Worm (Caenorhabditis elegans) whole organism, young adult: ENCODE data around the gene K01D12.15.

Experiments
- B0019.2 ChIP-seq: fragments of 200-800 bp; sonication (Bioruptor generic); conservative IDR thresholded peaks from 2 replicates; pipeline ENCODE4 v1.3.6; 2022; ENCODE audit warnings: missing genetic modification reagents, missing genetic modification characterization, missing compliant biosample characterization
- B0035.1 ChIP-seq: sonication (generic microtip); optimal IDR thresholded peaks from 2 replicates; lab custom pipeline; 2016; ENCODE audit warnings: missing genetic modification characterization, mild to moderate bottlenecking, missing compliant biosample characterization, missing genotype, missing genetic modification reagents
- B0261.1 ChIP-seq: sonication (generic microtip); optimal IDR thresholded peaks from 2 replicates; lab custom pipeline; 2016; ENCODE audit warnings: mild to moderate bottlenecking, missing genetic modification characterization, moderate library complexity, missing compliant biosample characterization
- C06A6.2 ChIP-seq: fragments of 200-800 bp; sonication (Bioruptor generic); conservative IDR thresholded peaks from 2 replicates; pipeline ENCODE4 v1.3.6; 2022; ENCODE audit warnings: missing genetic modification characterization, missing compliant biosample characterization
- F22D6.2 ChIP-seq: sonication (generic microtip); optimal IDR thresholded peaks from 2 replicates; lab custom pipeline; 2016; ENCODE audit warnings: mild to moderate bottlenecking, missing genetic modification characterization, missing compliant biosample characterization
- F23B12.7 ChIP-seq: sonication (generic microtip); optimal IDR thresholded peaks from 2 replicates; lab custom pipeline; 2017; ENCODE audit warnings: missing genetic modification characterization, mild to moderate bottlenecking, missing compliant biosample characterization, antibody characterized with exemption, moderate library complexity; ENCODE audit not compliant: insufficient read depth
- F49E8.2 ChIP-seq: sonication (generic microtip); optimal IDR thresholded peaks from 3 replicates; lab custom pipeline; 2017; ENCODE audit warnings: missing genetic modification characterization, mild to moderate bottlenecking, missing compliant biosample characterization, antibody characterized with exemption, moderate library complexity; ENCODE audit not compliant: insufficient read depth
- F55B11.4 ChIP-seq: sonication (generic microtip); optimal IDR thresholded peaks from 2 replicates; lab custom pipeline; 2016; ENCODE audit warnings: missing compliant biosample characterization, missing genetic modification characterization, borderline replicate concordance; ENCODE audit not compliant: insufficient read depth
- F57C9.4 ChIP-seq: sonication (generic microtip); optimal IDR thresholded peaks from 2 replicates; lab custom pipeline; 2017; ENCODE audit warnings: mild to moderate bottlenecking, missing genetic modification characterization, missing compliant biosample characterization
- K11D2.4 ChIP-seq: fragments of 200-800 bp; sonication (Bioruptor generic); IDR thresholded peaks from 2 replicates; pipeline ENCODE4 v1.3.6; 2022; ENCODE audit warnings: missing genetic modification reagents, missing genetic modification characterization, missing compliant biosample characterization
- K12H6.12 ChIP-seq: fragments of 200-800 bp; sonication (Bioruptor generic); optimal IDR thresholded peaks from 2 replicates; lab custom pipeline; 2018; ENCODE audit warnings: mild to moderate bottlenecking, missing genetic modification characterization, missing compliant biosample characterization
- Y53F4B.3 ChIP-seq: fragments of 200-800 bp; sonication (Bioruptor generic); IDR thresholded peaks from 2 replicates; pipeline ENCODE4 v1.3.6; 2022; ENCODE audit warnings: missing genetic modification reagents, missing genetic modification characterization, missing compliant biosample characterization
- Y67H2A.10 ChIP-seq: fragments of 200-800 bp; sonication (Bioruptor generic); conservative IDR thresholded peaks from 2 replicates; pipeline ENCODE4 v1.3.6; 2022; ENCODE audit warnings: missing genetic modification reagents, missing genetic modification characterization, missing compliant biosample characterization
- ZK185.1 ChIP-seq: sonication (generic microtip); optimal IDR thresholded peaks from 2 replicates; lab custom pipeline; 2016; ENCODE audit warnings: mild to moderate bottlenecking, missing genetic modification characterization, missing compliant biosample characterization; ENCODE audit not compliant: poor library complexity, severe bottlenecking
- attf-5 ChIP-seq: fragments of 200-800 bp; sonication (Bioruptor generic); optimal IDR thresholded peaks from 2 replicates; lab custom pipeline; 2018; ENCODE audit warnings: mild to moderate bottlenecking, missing genetic modification characterization, missing compliant biosample characterization
- cebp-1 ChIP-seq, 2 experiments: fragments of 200-800 bp in 1 of 2; sonication (Bioruptor generic) in 1 of 2; sonication (generic microtip) in 1 of 2; IDR thresholded peaks in 1 of 2; optimal IDR thresholded peaks in 1 of 2; 2 replicates each; pipeline versions ENCODE4 v1.3.6 to Lab custom; 2017 to 2022; ENCODE audit warnings: missing compliant biosample characterization in 2 of 2, missing genetic modification characterization in 2 of 2, mild to moderate bottlenecking in 1 of 2, missing genetic modification reagents in 1 of 2, moderate library complexity in 1 of 2
- ceh-58 ChIP-seq: fragments of 200-800 bp; sonication (Bioruptor generic); IDR thresholded peaks from 2 replicates; pipeline ENCODE4 v1.3.6; 2022; ENCODE audit warnings: missing genetic modification characterization, missing compliant biosample characterization
- die-1 ChIP-seq: sonication (generic microtip); optimal IDR thresholded peaks from 2 replicates; lab custom pipeline; 2016; ENCODE audit warnings: missing genotype, mild to moderate bottlenecking, missing genetic modification characterization, missing compliant biosample characterization
- egl-18 ChIP-seq: fragments of 200-800 bp; sonication (Bioruptor generic); IDR thresholded peaks from 2 replicates; pipeline ENCODE4 v1.3.6; 2022; ENCODE audit warnings: missing genetic modification reagents, missing genetic modification characterization, missing compliant biosample characterization
- gei-17 ChIP-seq: fragments of 200-800 bp; sonication (Bioruptor generic); optimal IDR thresholded peaks from 2 replicates; lab custom pipeline; 2018; ENCODE audit warnings: mild to moderate bottlenecking, missing genetic modification characterization, missing compliant biosample characterization
- hlh-12 ChIP-seq: sonication (generic microtip); optimal IDR thresholded peaks from 2 replicates; lab custom pipeline; 2016; ENCODE audit warnings: missing genetic modification characterization, missing compliant biosample characterization
- hmg-1.2 ChIP-seq: fragments of 200-800 bp; sonication (Bioruptor generic); IDR thresholded peaks from 2 replicates; pipeline ENCODE4 v1.3.6; 2022; ENCODE audit warnings: missing genetic modification reagents, missing genetic modification characterization, missing compliant biosample characterization
- hrde-1 ChIP-seq: sonication (generic microtip); optimal IDR thresholded peaks from 2 replicates; lab custom pipeline; 2016; ENCODE audit warnings: missing genetic modification characterization, mild to moderate bottlenecking, missing compliant biosample characterization, moderate library complexity, missing genotype, missing genetic modification reagents, borderline replicate concordance
- lag-1 ChIP-seq: fragments of 200-800 bp; sonication (Bioruptor generic); IDR thresholded peaks from 2 replicates; pipeline ENCODE4 v1.3.6; 2022; ENCODE audit warnings: missing genetic modification reagents, missing genetic modification characterization, missing compliant biosample characterization
- let-526 ChIP-seq: fragments of 200-800 bp; sonication (Bioruptor generic); IDR thresholded peaks from 2 replicates; pipeline ENCODE4 v1.3.6; 2022; ENCODE audit warnings: missing genetic modification reagents, missing genetic modification characterization, missing compliant biosample characterization
- let-607 ChIP-seq, 2 experiments: fragments of 200-800 bp in 1 of 2; sonication (Bioruptor generic) in 1 of 2; sonication (generic microtip) in 1 of 2; optimal IDR thresholded peaks; 2 replicates each; lab custom pipeline; 2016 to 2018; ENCODE audit warnings: mild to moderate bottlenecking in 2 of 2, missing compliant biosample characterization in 2 of 2, missing genetic modification characterization in 2 of 2, moderate library complexity in 2 of 2, missing genotype in 1 of 2
- lin-40 ChIP-seq: sonication (generic microtip); optimal IDR thresholded peaks from 2 replicates; lab custom pipeline; 2016; ENCODE audit warnings: missing genetic modification characterization, mild to moderate bottlenecking, missing compliant biosample characterization, missing genotype, missing genetic modification reagents
- lin-54 ChIP-seq: fragments of 200-800 bp; sonication (Bioruptor generic); optimal IDR thresholded peaks from 2 replicates; lab custom pipeline; 2018; ENCODE audit warnings: mild to moderate bottlenecking, missing genetic modification characterization, missing compliant biosample characterization
- madf-10 ChIP-seq: sonication (generic microtip); optimal IDR thresholded peaks from 2 replicates; lab custom pipeline; 2016; ENCODE audit warnings: mild to moderate bottlenecking, missing genetic modification characterization, missing compliant biosample characterization
- madf-3 ChIP-seq: fragments of 200-800 bp; sonication (Bioruptor generic); IDR thresholded peaks from 2 replicates; pipeline ENCODE4 v1.3.6; 2022; ENCODE audit warnings: missing genetic modification reagents, missing genetic modification characterization, missing compliant biosample characterization
- madf-6 ChIP-seq: fragments of 200-800 bp; sonication (Bioruptor generic); IDR thresholded peaks from 2 replicates; pipeline ENCODE4 v1.3.6; 2022; ENCODE audit warnings: missing genetic modification reagents, missing genetic modification characterization, missing compliant biosample characterization
- madf-8 ChIP-seq: fragments of 200-800 bp; sonication (Bioruptor generic); conservative IDR thresholded peaks from 2 replicates; pipeline ENCODE4 v1.3.6; 2022; ENCODE audit warnings: missing genetic modification reagents, missing genetic modification characterization, missing compliant biosample characterization
- mcd-1 ChIP-seq: fragments of 200-800 bp; sonication (Bioruptor generic); IDR thresholded peaks from 2 replicates; pipeline ENCODE4 v1.3.6; 2022; ENCODE audit warnings: missing genetic modification reagents, missing genetic modification characterization, missing compliant biosample characterization
- mxl-1 ChIP-seq: sonication (generic microtip); optimal IDR thresholded peaks from 2 replicates; lab custom pipeline; 2016; ENCODE audit warnings: missing genetic modification characterization, missing compliant biosample characterization
- nfyb-1 ChIP-seq: fragments of 200-800 bp; sonication (Bioruptor generic); IDR thresholded peaks from 2 replicates; pipeline ENCODE4 v1.3.6; 2022; ENCODE audit warnings: missing genetic modification reagents, missing genetic modification characterization, missing compliant biosample characterization
- nhr-80 ChIP-seq: sonication (generic microtip); optimal IDR thresholded peaks from 2 replicates; lab custom pipeline; 2016; ENCODE audit warnings: missing genetic modification characterization, missing compliant biosample characterization
- pbrm-1 ChIP-seq: fragments of 200-800 bp; sonication (Bioruptor generic); IDR thresholded peaks from 2 replicates; pipeline ENCODE4 v1.3.6; 2022; ENCODE audit warnings: missing genetic modification reagents, missing genetic modification characterization, missing compliant biosample characterization
- pha-4 ChIP-seq: fragments of 150-350 bp; sonication (generic microtip); optimal IDR thresholded peaks from 2 replicates; lab custom pipeline; 2014; ENCODE audit warnings: missing biosample characterization, missing genetic modification reagents, missing genetic modification characterization
- rcor-1 ChIP-seq: fragments of 200-800 bp; sonication (Bioruptor generic); IDR thresholded peaks from 2 replicates; pipeline ENCODE4 v1.3.6; 2022; ENCODE audit warnings: missing genetic modification reagents, missing genetic modification characterization, missing compliant biosample characterization
- repo-1 ChIP-seq: sonication (generic microtip); optimal IDR thresholded peaks from 2 replicates; lab custom pipeline; 2017; ENCODE audit warnings: mild to moderate bottlenecking, missing genetic modification characterization, missing compliant biosample characterization
- snpc-1.1 ChIP-seq: sonication (generic microtip); optimal IDR thresholded peaks from 2 replicates; lab custom pipeline; 2017; ENCODE audit warnings: missing genetic modification characterization, mild to moderate bottlenecking, missing compliant biosample characterization, antibody characterized with exemption, moderate library complexity, missing genotype, missing genetic modification reagents; ENCODE audit not compliant: insufficient read depth
- snpc-1.3 ChIP-seq: sonication (generic microtip); optimal IDR thresholded peaks from 2 replicates; lab custom pipeline; 2017; ENCODE audit warnings: missing genetic modification characterization, mild to moderate bottlenecking, missing compliant biosample characterization, antibody characterized with exemption, moderate library complexity, missing genotype, missing genetic modification reagents; ENCODE audit not compliant: insufficient read depth
- somi-1 ChIP-seq: fragments of 200-800 bp; sonication (Bioruptor generic); optimal IDR thresholded peaks from 2 replicates; lab custom pipeline; 2018; ENCODE audit warnings: mild to moderate bottlenecking, missing genetic modification characterization, missing compliant biosample characterization
- unc-130 ChIP-seq: sonication (generic microtip); optimal IDR thresholded peaks from 2 replicates; lab custom pipeline; 2016; ENCODE audit warnings: missing genetic modification reagents, missing genetic modification characterization, missing compliant biosample characterization
- xnd-1 ChIP-seq: sonication (generic microtip); optimal IDR thresholded peaks from 2 replicates; lab custom pipeline; 2016; ENCODE audit warnings: missing genotype, missing genetic modification reagents, missing genetic modification characterization, missing compliant biosample characterization
- ztf-25 ChIP-seq: fragments of 200-800 bp; sonication (Bioruptor generic); IDR thresholded peaks from 2 replicates; pipeline ENCODE4 v1.3.6; 2022; ENCODE audit warnings: missing genetic modification reagents, missing genetic modification characterization, missing compliant biosample characterization

Gene K01D12.15

DNA sequence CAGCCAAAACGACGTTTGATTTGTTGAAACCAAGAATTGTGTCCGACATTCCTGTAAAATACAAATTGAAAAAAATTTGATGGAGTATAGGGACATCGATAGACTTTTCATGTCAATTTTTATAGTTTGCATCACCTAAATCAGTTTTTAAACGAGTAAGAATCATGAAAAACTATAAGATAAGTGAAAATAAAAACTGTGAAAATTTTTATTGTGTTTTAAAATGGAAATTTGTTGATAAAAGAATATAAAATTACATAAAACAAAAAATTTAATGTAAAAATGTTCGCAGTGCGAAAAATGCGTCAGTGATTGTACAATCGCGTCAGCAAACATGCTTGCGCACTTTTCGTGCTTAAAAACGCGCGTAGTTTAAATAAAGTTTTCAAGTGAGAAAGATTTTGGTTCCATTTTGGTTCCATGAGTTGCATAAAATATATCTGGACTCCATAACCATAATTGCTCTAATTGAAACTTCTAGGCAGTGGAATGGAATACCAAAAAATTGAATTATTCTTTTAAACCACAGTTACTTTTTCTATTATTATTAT is 42.8 kb upstream of the K01D12.15 start, which contains the start of gene tomm-20 (continued):
- peak; percentile 92 for TF ChIP-seq pbrm-1 (GFP tag; lab: Robert Waterston, UW)
- TF ChIP-seq pha-4 (tag; lab: Kevin White, UChicago), result peak; percentile 37
- TF ChIP-seq F49E8.2, result peak; percentile 56
- TF ChIP-seq rcor-1, result peak; percentile 90
- TF ChIP-seq lin-54 (GFP tag; lab: Kevin White, UChicago), result peak; percentile 98
- TF ChIP-seq K11D2.4, result peak; percentile 90
- peak; percentile 93 for TF ChIP-seq lin-40 (tag; lab: Kevin White, UChicago)
- TF ChIP-seq gei-17 (GFP tag; lab: Kevin White, UChicago), result peak; percentile 20
- TF ChIP-seq die-1, result peak; percentile 52
- 0 out of 2 replicates have a peak, but pooled peaks have one; percentile 37 for TF ChIP-seq B0019.2 (GFP tag; lab: Robert Waterston, UW)
- TF ChIP-seq F55B11.4, result no peak
- peak; percentile 38 for TF ChIP-seq snpc-1.3
- peak; percentile 54 for TF ChIP-seq xnd-1 (tag; lab: Kevin White, UChicago)
- no peak for TF ChIP-seq let-526 (GFP tag; lab: Robert Waterston, UW)
- peak; percentile 92 for TF ChIP-seq ZK185.1 (tag; lab: Kevin White, UChicago)
- TF ChIP-seq nfyb-1 (GFP tag; lab: Robert Waterston, UW), result peak; percentile 94
- no peak for TF ChIP-seq Y53F4B.3 (GFP tag; lab: Robert Waterston, UW)
- no peak for TF ChIP-seq ceh-58 (GFP tag; lab: Robert Waterston, UW)
- peak; percentile 47 for TF ChIP-seq somi-1 (GFP tag; lab: Kevin White, UChicago)
- TF ChIP-seq hrde-1 (tag; lab: Kevin White, UChicago), result peak; percentile 38
- TF ChIP-seq nhr-80 (tag; lab: Kevin White, UChicago), result peak; percentile 58
- TF ChIP-seq hlh-12 (tag; lab: Kevin White, UChicago), result no peak
- peak; percentile 65 for TF ChIP-seq madf-8 (GFP tag; lab: Robert Waterston, UW)
- peak; percentile 87 for TF ChIP-seq madf-3 (GFP tag; lab: Robert Waterston, UW)
- peak; percentile 39 for TF ChIP-seq K12H6.12 (tag; lab: Kevin White, UChicago)
- peak; percentile 83 for TF ChIP-seq F23B12.7 (tag; lab: Kevin White, UChicago)
- TF ChIP-seq B0035.1 (tag; lab: Kevin White, UChicago), result peak; percentile 39
- no peak for TF ChIP-seq mxl-1 (tag; lab: Kevin White, UChicago)
- TF ChIP-seq egl-18 (GFP tag; lab: Robert Waterston, UW), result 0 out of 2 replicates have a peak, but pooled peaks have one; percentile 66
- TF ChIP-seq Y67H2A.10 (GFP tag; lab: Robert Waterston, UW), result no peak
- TF ChIP-seq lag-1 (GFP tag; lab: Robert Waterston, UW), result no peak
- peak; percentile 90 for TF ChIP-seq attf-5 (GFP tag; lab: Kevin White, UChicago)
- peak; percentile 65 for TF ChIP-seq F22D6.2 (tag; lab: Kevin White, UChicago)
- TF ChIP-seq madf-10 (tag; lab: Kevin White, UChicago), result peak; percentile 58
- no peak for TF ChIP-seq ztf-25 (GFP tag; lab: Robert Waterston, UW)
- TF ChIP-seq cebp-1 (GFP tag; IDR thresholded peaks at IDR 0.05; lab: Robert Waterston, UW), result no peak
- peak; percentile 85 for TF ChIP-seq cebp-1 (tag; optimal IDR thresholded peaks at IDR 0.05; lab: Kevin White, UChicago)
- TF ChIP-seq repo-1, result peak; percentile 83
- no peak for TF ChIP-seq F57C9.4 (tag; lab: Kevin White, UChicago)
- peak; percentile 73 for TF ChIP-seq C06A6.2 (GFP tag; lab: Robert Waterston, UW)
- peak; percentile 74 for TF ChIP-seq hmg-1.2 (GFP tag; lab: Robert Waterston, UW)
- TF ChIP-seq unc-130 (GFP tag; lab: Kevin White, UChicago), result peak; percentile 69
- peak; percentile 31 for TF ChIP-seq B0261.1
- peak; percentile 90 for TF ChIP-seq mcd-1 (GFP tag; lab: Robert Waterston, UW)
- TF ChIP-seq snpc-1.1 (tag; lab: Kevin White, UChicago), result peak; percentile 40
- peak in 1 of 2 experiments; percentile 76 for TF ChIP-seq let-607 (tag; optimal IDR thresholded peaks at IDR 0.05; lab: Kevin White, UChicago)
- peak; percentile 86 for TF ChIP-seq madf-6 (GFP tag; lab: Robert Waterston, UW)
